Fruit fly (Drosophila melanogaster) whole organism, embryonic: ENCODE measurements around the gene RhoGAP19D.

Experiments used
- BtbVII ChIP-seq: fragments of 200-800 bp; sonication (Bioruptor generic); optimal IDR thresholded peaks from 3 replicates; lab custom pipeline; 2017; ENCODE audit warnings: missing biosample characterization, mild to moderate bottlenecking, missing genetic modification characterization
- CG10366 ChIP-seq: fragments of 200-800 bp; sonication (Bioruptor generic); IDR thresholded peaks from 2 replicates; pipeline ENCODE4 v1.3.6; 2022; ENCODE audit warnings: missing biosample characterization, missing genetic modification characterization
- CG10543 ChIP-seq: fragments of 200-800 bp; sonication (Bioruptor generic); optimal IDR thresholded peaks from 3 replicates; lab custom pipeline; 2017; ENCODE audit warnings: missing biosample characterization, mild to moderate bottlenecking, missing genetic modification characterization, moderate library complexity
- CG12219 ChIP-seq: fragments of 200-800 bp; sonication (Bioruptor generic); optimal IDR thresholded peaks from 3 replicates; lab custom pipeline; 2018; ENCODE audit warnings: missing biosample characterization, mild to moderate bottlenecking, missing genetic modification characterization
- CG13775 ChIP-seq: fragments of 200-800 bp; sonication (Bioruptor generic); optimal IDR thresholded peaks from 3 replicates; lab custom pipeline; 2017; ENCODE audit warnings: missing biosample characterization, mild to moderate bottlenecking, missing genetic modification characterization
- CG14965 ChIP-seq: fragments of 200-800 bp; sonication (Bioruptor generic); optimal IDR thresholded peaks from 2 replicates; lab custom pipeline; 2016; ENCODE audit warnings: missing biosample characterization, missing genetic modification characterization, borderline replicate concordance
- CG17385 ChIP-seq: fragments of 200-800 bp; sonication (Bioruptor generic); optimal IDR thresholded peaks from 3 replicates; lab custom pipeline; 2018; ENCODE audit warnings: missing biosample characterization, mild to moderate bottlenecking, missing genetic modification characterization
- CG18262 ChIP-seq: fragments of 200-800 bp; optimal IDR thresholded peaks from 3 replicates; lab custom pipeline; 2019; ENCODE audit warnings: missing biosample characterization, mild to moderate bottlenecking, missing genetic modification characterization, moderate library complexity
- CG18476 ChIP-seq: fragments of 200-800 bp; sonication (Bioruptor generic); optimal IDR thresholded peaks from 2 replicates; lab custom pipeline; 2016; ENCODE audit warnings: missing biosample characterization, mild to moderate bottlenecking, missing genetic modification characterization
- CG3163 ChIP-seq: fragments of 200-800 bp; sonication (Bioruptor generic); optimal IDR thresholded peaks from 3 replicates; lab custom pipeline; 2016; ENCODE audit warnings: missing biosample characterization, missing genetic modification characterization
- CG32532 ChIP-seq: fragments of 200-800 bp; sonication (Bioruptor generic); IDR thresholded peaks from 2 replicates; pipeline ENCODE4 v1.3.6; 2022; ENCODE audit warnings: missing biosample characterization, missing genetic modification characterization
- CG4404 ChIP-seq: fragments of 200-800 bp; sonication (Bioruptor generic); IDR thresholded peaks from 2 replicates; pipeline ENCODE4 v1.3.6; 2022; ENCODE audit warnings: missing biosample characterization, missing genetic modification characterization
- CG6683 ChIP-seq: fragments of 200-800 bp; sonication (Bioruptor generic); optimal IDR thresholded peaks from 2 replicates; lab custom pipeline; 2017; ENCODE audit warnings: missing biosample characterization, mild to moderate bottlenecking, missing genetic modification characterization, missing genetic modification reagents
- CG7556 ChIP-seq: fragments of 200-800 bp; sonication (Bioruptor generic); optimal IDR thresholded peaks from 2 replicates; lab custom pipeline; 2017; ENCODE audit warnings: missing biosample characterization, mild to moderate bottlenecking, missing genetic modification characterization
- CG8281 ChIP-seq: fragments of 200-800 bp; sonication (Bioruptor generic); optimal IDR thresholded peaks from 2 replicates; lab custom pipeline; 2018; ENCODE audit warnings: missing biosample characterization, mild to moderate bottlenecking, missing genetic modification characterization, moderate library complexity
- CG8924 ChIP-seq: fragments of 200-800 bp; optimal IDR thresholded peaks from 3 replicates; lab custom pipeline; 2019; ENCODE audit warnings: missing biosample characterization, mild to moderate bottlenecking, missing genetic modification characterization, moderate library complexity
- CG9727 ChIP-seq: fragments of 200-800 bp; sonication (Bioruptor generic); optimal IDR thresholded peaks from 3 replicates; lab custom pipeline; 2017; ENCODE audit warnings: missing biosample characterization, mild to moderate bottlenecking, missing genetic modification characterization
- CoRest ChIP-seq: fragments of 200-800 bp; sonication (Bioruptor generic); optimal IDR thresholded peaks from 3 replicates; lab custom pipeline; 2018; ENCODE audit warnings: missing biosample characterization, mild to moderate bottlenecking, missing genetic modification characterization, moderate library complexity
- Dfd ChIP-seq, 2 experiments: fragments of >200 bp; optimal IDR thresholded peaks; 2 replicates each; lab custom pipeline; 2017; ENCODE audit warnings: missing biosample characterization in 2 of 2, missing genetic modification characterization in 2 of 2
- Fer1 ChIP-seq: fragments of 200-800 bp; sonication (Bioruptor generic); optimal IDR thresholded peaks from 2 replicates; lab custom pipeline; 2017; ENCODE audit warnings: missing biosample characterization, mild to moderate bottlenecking, missing genetic modification characterization
- Fer3 ChIP-seq: fragments of 200-800 bp; sonication (Bioruptor generic); optimal IDR thresholded peaks from 2 replicates; lab custom pipeline; 2018; ENCODE audit warnings: missing biosample characterization, mild to moderate bottlenecking, missing genetic modification characterization, moderate library complexity
- Gug ChIP-seq: fragments of 200-800 bp; sonication (Bioruptor generic); IDR thresholded peaks from 4 replicates; pipeline ENCODE4 v1.3.6; 2022; ENCODE audit warnings: missing biosample characterization, missing genetic modification characterization
- HHEX ChIP-seq: fragments of 200-800 bp; sonication (Bioruptor generic); optimal IDR thresholded peaks from 3 replicates; lab custom pipeline; 2017; ENCODE audit warnings: missing biosample characterization, mild to moderate bottlenecking, missing genetic modification characterization, missing genetic modification reagents
- HLH54F ChIP-seq: fragments of 200-800 bp; sonication (Bioruptor generic); optimal IDR thresholded peaks from 3 replicates; lab custom pipeline; 2016; ENCODE audit warnings: missing biosample characterization, missing genetic modification characterization
- HmgD ChIP-seq: fragments of 200-800 bp; sonication (Bioruptor generic); optimal IDR thresholded peaks from 3 replicates; lab custom pipeline; 2016; ENCODE audit warnings: missing biosample characterization, missing genetic modification characterization
- Hr3 ChIP-seq: fragments of 200-800 bp; sonication (Bioruptor generic); optimal IDR thresholded peaks from 3 replicates; lab custom pipeline; 2016; ENCODE audit warnings: missing biosample characterization, missing genetic modification characterization
- Lpt ChIP-seq: fragments of >200 bp; optimal IDR thresholded peaks from 2 replicates; lab custom pipeline; 2018; ENCODE audit warnings: missing biosample characterization, missing genetic modification characterization
- MTF-1 ChIP-seq: fragments of 200-800 bp; sonication (Bioruptor generic); optimal IDR thresholded peaks from 2 replicates; lab custom pipeline; 2018; ENCODE audit warnings: missing biosample characterization, mild to moderate bottlenecking, missing genetic modification characterization, borderline replicate concordance
- NfI ChIP-seq: fragments of 200-800 bp; sonication (Bioruptor generic); optimal IDR thresholded peaks from 3 replicates; lab custom pipeline; 2018; ENCODE audit warnings: missing biosample characterization, mild to moderate bottlenecking, missing genetic modification characterization, moderate library complexity
- Scr ChIP-seq: fragments of 200-800 bp; sonication (Bioruptor generic); IDR thresholded peaks from 2 replicates; pipeline ENCODE4 v1.3.6; 2022; ENCODE audit warnings: missing biosample characterization, missing genetic modification characterization; ENCODE audit not compliant: partially characterized antibody
- ab ChIP-seq: fragments of 200-800 bp; sonication (Bioruptor generic); optimal IDR thresholded peaks from 2 replicates; lab custom pipeline; 2016; ENCODE audit warnings: missing biosample characterization, missing genetic modification characterization
- amos ChIP-seq: fragments of 200-800 bp; sonication (Bioruptor generic); IDR thresholded peaks from 2 replicates; pipeline ENCODE4 v1.3.6; 2022; ENCODE audit warnings: missing biosample characterization, missing genetic modification characterization; ENCODE audit not compliant: partially characterized antibody
- ato ChIP-seq: fragments of 200-800 bp; sonication (Bioruptor generic); IDR thresholded peaks from 2 replicates; pipeline ENCODE4 v1.3.6; 2022; ENCODE audit warnings: missing biosample characterization, missing genetic modification characterization; ENCODE audit not compliant: partially characterized antibody
- az2 ChIP-seq: fragments of 200-800 bp; sonication (Bioruptor generic); optimal IDR thresholded peaks from 3 replicates; lab custom pipeline; 2016; ENCODE audit warnings: missing biosample characterization, missing genetic modification characterization
- chif ChIP-seq, 2 experiments: fragments of 200-800 bp; sonication (Bioruptor generic); optimal IDR thresholded peaks; 3 replicates each; lab custom pipeline; 2016; ENCODE audit warnings: missing biosample characterization in 2 of 2, missing genetic modification characterization in 2 of 2
- croc ChIP-seq: fragments of 200-800 bp; sonication (Bioruptor generic); conservative IDR thresholded peaks from 3 replicates; pipeline ENCODE4 v1.3.6; 2022; ENCODE audit warnings: missing biosample characterization, missing genetic modification characterization
- cwo ChIP-seq: fragments of 200-800 bp; sonication (Bioruptor generic); optimal IDR thresholded peaks from 3 replicates; lab custom pipeline; 2017; ENCODE audit warnings: missing biosample characterization, missing genetic modification characterization, mild to moderate bottlenecking, moderate library complexity, missing genetic modification reagents
- ems ChIP-seq: fragments of 200-800 bp; sonication (Bioruptor generic); optimal IDR thresholded peaks from 3 replicates; lab custom pipeline; 2016; ENCODE audit warnings: missing biosample characterization, missing genetic modification characterization
- gce ChIP-seq: fragments of 200-800 bp; sonication (Bioruptor generic); IDR thresholded peaks from 3 replicates; pipeline ENCODE4 v1.3.6; 2022; ENCODE audit warnings: missing biosample characterization, missing genetic modification characterization
- lbe ChIP-seq: fragments of 200-800 bp; sonication (Bioruptor generic); optimal IDR thresholded peaks from 2 replicates; lab custom pipeline; 2016; ENCODE audit warnings: missing biosample characterization, mild to moderate bottlenecking, missing genetic modification characterization
- lilli ChIP-seq: fragments of 200-800 bp; sonication (Bioruptor generic); optimal IDR thresholded peaks from 3 replicates; lab custom pipeline; 2016; ENCODE audit warnings: missing biosample characterization, missing genetic modification characterization
- mam ChIP-seq: fragments of 200-800 bp; sonication (Bioruptor generic); optimal IDR thresholded peaks from 3 replicates; lab custom pipeline; 2016; ENCODE audit warnings: missing biosample characterization, missing genetic modification characterization
- nmo ChIP-seq: fragments of 200-800 bp; sonication (Bioruptor generic); optimal IDR thresholded peaks from 2 replicates; lab custom pipeline; 2018; ENCODE audit warnings: missing biosample characterization, mild to moderate bottlenecking, missing genetic modification characterization, moderate library complexity
- ranshi ChIP-seq: fragments of 200-800 bp; sonication (Bioruptor generic); IDR thresholded peaks from 2 replicates; pipeline ENCODE4 v1.3.6; 2022; ENCODE audit warnings: missing biosample characterization, missing genetic modification characterization
- schlank ChIP-seq: fragments of 200-800 bp; sonication (Bioruptor generic); optimal IDR thresholded peaks from 2 replicates; lab custom pipeline; 2018; ENCODE audit warnings: missing biosample characterization, mild to moderate bottlenecking, missing genetic modification characterization
- sima ChIP-seq: fragments of 200-800 bp; sonication (Bioruptor generic); optimal IDR thresholded peaks from 2 replicates; lab custom pipeline; 2016; ENCODE audit warnings: missing biosample characterization, missing genetic modification characterization
- sob ChIP-seq: fragments of 200-800 bp; sonication (Bioruptor generic); IDR thresholded peaks from 2 replicates; pipeline ENCODE4 v1.3.6; 2022; ENCODE audit warnings: missing biosample characterization, missing genetic modification characterization
- sqz ChIP-seq: fragments of 200-800 bp; sonication (Bioruptor generic); optimal IDR thresholded peaks from 3 replicates; lab custom pipeline; 2018; ENCODE audit warnings: missing biosample characterization, mild to moderate bottlenecking, missing genetic modification characterization
- zf30C ChIP-seq: fragments of 200-800 bp; sonication (Bioruptor generic); optimal IDR thresholded peaks from 3 replicates; lab custom pipeline; 2018; ENCODE audit warnings: missing biosample characterization, mild to moderate bottlenecking, missing genetic modification characterization

Gene RhoGAP19D

dm6 chrX:20434534-20434933 is 76.0 kb downstream of the RhoGAP19D start (continued):
- peak; percentile 13 for TF ChIP-seq CG8924 (tag; lab: Kevin White, UChicago)
- no peak for TF ChIP-seq HmgD (GFP tag; lab: Kevin White, UChicago)
- TF ChIP-seq CG13775: peak; percentile 13
- TF ChIP-seq BtbVII: peak; percentile 28
- TF ChIP-seq CG3163 (GFP tag; lab: Kevin White, UChicago): peak; percentile 14
- no peak for TF ChIP-seq gce
- peak; percentile 50; the same call in 1 of the 2 replicates for TF ChIP-seq CG32532
- TF ChIP-seq zf30C (GFP tag; lab: Kevin White, UChicago): peak; percentile 50
- no peak for TF ChIP-seq CG6683 (GFP tag; lab: Kevin White, UChicago)
- no peak for TF ChIP-seq CG18262
- no peak for TF ChIP-seq sqz
- no peak for TF ChIP-seq ato
- peak; percentile 56 for TF ChIP-seq NfI (GFP tag; lab: Kevin White, UChicago)
- peak; percentile 23 for TF ChIP-seq HHEX (GFP tag; lab: Kevin White, UChicago)
- peak; percentile 39 for TF ChIP-seq cwo (GFP tag; lab: Kevin White, UChicago)
- TF ChIP-seq sima (GFP tag; lab: Kevin White, UChicago): no peak
- no peak for TF ChIP-seq croc (GFP tag; lab: Robert Waterston, UW)
- no peak for TF ChIP-seq ranshi (GFP tag; lab: Robert Waterston, UW)
- TF ChIP-seq amos (GFP tag; lab: Robert Waterston, UW): no peak
- TF ChIP-seq nmo (GFP tag; lab: Kevin White, UChicago): no peak
- TF ChIP-seq Gug (GFP tag; lab: Robert Waterston, UW): 0 out of 4 replicates have a peak, but pooled peaks have one; percentile 16
- TF ChIP-seq mam (GFP tag; lab: Kevin White, UChicago): peak; percentile 38
- peak; percentile 22 for TF ChIP-seq Fer3 (tag; lab: Kevin White, UChicago)
- peak; percentile 37 for TF ChIP-seq CG17385 (GFP tag; lab: Kevin White, UChicago)
- no peak for TF ChIP-seq CG8281 (tag; lab: Kevin White, UChicago)
- TF ChIP-seq ab (GFP tag; lab: Kevin White, UChicago): no peak
- no peak for TF ChIP-seq CG18476 (GFP tag; lab: Kevin White, UChicago)
- peak; percentile 26 for TF ChIP-seq HLH54F (GFP tag; lab: Kevin White, UChicago)
- peak; percentile 20 for TF ChIP-seq CG9727 (GFP tag; lab: Kevin White, UChicago)
- no peak for TF ChIP-seq Scr (GFP tag; lab: Robert Waterston, UW)
- no peak for TF ChIP-seq az2
- peak; percentile 5 for TF ChIP-seq schlank (tag; lab: Kevin White, UChicago)
- no peak for TF ChIP-seq Dfd (GFP tag; optimal IDR thresholded peaks at IDR 0.05; lab: Kevin White, UChicago)
- TF ChIP-seq Fer1 (GFP tag; lab: Kevin White, UChicago): peak; percentile 51
- TF ChIP-seq CG12219 (GFP tag; lab: Kevin White, UChicago): no peak
- TF ChIP-seq Hr3: peak; percentile 9
- TF ChIP-seq lilli: peak; percentile 49
- TF ChIP-seq CG7556: peak; percentile 59
- no peak for TF ChIP-seq CG14965 (GFP tag; lab: Kevin White, UChicago)
- TF ChIP-seq Lpt (GFP tag; lab: Kevin White, UChicago): no peak
- no peak for TF ChIP-seq CG4404 (GFP tag; lab: Robert Waterston, UW)
- peak; percentile 64 for TF ChIP-seq CG10543
- no peak for TF ChIP-seq MTF-1 (GFP tag; lab: Kevin White, UChicago)
- TF ChIP-seq CoRest: peak; percentile 33
- TF ChIP-seq lbe (GFP tag; lab: Kevin White, UChicago): no peak
- TF ChIP-seq CG10366 (GFP tag; lab: Robert Waterston, UW): no peak
- peak; percentile 11 for TF ChIP-seq ems (GFP tag; lab: Kevin White, UChicago)
- no peak for TF ChIP-seq chif (GFP tag; optimal IDR thresholded peaks at IDR 0.05; lab: Kevin White, UChicago)
- 0 out of 2 replicates have a peak, but pooled peaks have one; percentile 33 for TF ChIP-seq sob
